Fruit fly (Drosophila melanogaster): ENCODE measurements around the gene CG31674.
A peak's percentile ranks its signal among the peaks of the same experiment; 100 is the strongest.

dm6 chr2L:20783044-20783443 lies 48.0 kb upstream of the CG31674 start:
- no peak for TF ChIP-seq cnc (optimal IDR thresholded peaks at IDR 0.05)
- TF ChIP-seq CG7101 (tag; optimal IDR thresholded peaks at IDR 0.05): no peak
- TF ChIP-seq Clk (GFP tag; optimal IDR thresholded peaks at IDR 0.05): no peak
- TF ChIP-seq Hr96 (GFP tag; optimal IDR thresholded peaks at IDR 0.05): no peak
- peak; percentile 28 for TF ChIP-seq pad (GFP tag; optimal IDR thresholded peaks at IDR 0.05)
- TF ChIP-seq tj (GFP tag; optimal IDR thresholded peaks at IDR 0.05): no peak
- TF ChIP-seq Crg-1 (GFP tag; optimal IDR thresholded peaks at IDR 0.05): no peak

All from whole organism, adult.